Worm (Caenorhabditis elegans) whole organism, young adult: Measurements from ENCODE around the gene ipla-6.
A peak's percentile ranks its signal among the peaks of the same experiment; 100 is the strongest.

Experiments
- C17E4.6 ChIP-seq: fragments of 200-800 bp; sonication (Bioruptor generic); IDR thresholded peaks from 2 replicates; pipeline ENCODE4 v1.3.6; 2022; ENCODE audit warnings: missing genetic modification reagents, missing genetic modification characterization, missing compliant biosample characterization
- F22D6.2 ChIP-seq: sonication (generic microtip); optimal IDR thresholded peaks from 2 replicates; lab custom pipeline; 2016; ENCODE audit warnings: mild to moderate bottlenecking, missing genetic modification characterization, missing compliant biosample characterization
- F55B11.4 ChIP-seq: sonication (generic microtip); optimal IDR thresholded peaks from 2 replicates; lab custom pipeline; 2016; ENCODE audit warnings: missing compliant biosample characterization, missing genetic modification characterization, borderline replicate concordance; ENCODE audit not compliant: insufficient read depth
- Y56A3A.18 ChIP-seq: fragments of 200-800 bp; sonication (Bioruptor generic); IDR thresholded peaks from 2 replicates; pipeline ENCODE4 v1.3.6; 2022; ENCODE audit warnings: missing genetic modification reagents, missing genetic modification characterization, missing compliant biosample characterization
- Y79H2A.3 ChIP-seq: fragments of 200-800 bp; sonication (Bioruptor generic); conservative IDR thresholded peaks from 2 replicates; pipeline ENCODE4 v1.3.6; 2022; ENCODE audit warnings: missing genetic modification reagents, missing genetic modification characterization, missing compliant biosample characterization
- ZK185.1 ChIP-seq: sonication (generic microtip); optimal IDR thresholded peaks from 2 replicates; lab custom pipeline; 2016; ENCODE audit warnings: mild to moderate bottlenecking, missing genetic modification characterization, missing compliant biosample characterization; ENCODE audit not compliant: poor library complexity, severe bottlenecking
- ama-1 ChIP-seq, 3 experiments: fragments of 150-350 bp in 1 of 3; sonication (generic microtip) in 2 of 3; optimal IDR thresholded peaks; 2 replicates each; lab custom pipeline; 2014 to 2018; ENCODE audit warnings: missing biosample characterization in 2 of 3, missing genetic modification characterization in 2 of 3, missing genetic modification reagents in 2 of 3
- aptf-2 ChIP-seq: fragments of 200-800 bp; sonication (Bioruptor generic); conservative IDR thresholded peaks from 2 replicates; pipeline ENCODE4 v1.3.6; 2022; ENCODE audit warnings: missing genetic modification reagents, missing genetic modification characterization, missing compliant biosample characterization
- aptf-3 ChIP-seq: fragments of 200-800 bp; sonication (Bioruptor generic); IDR thresholded peaks from 2 replicates; pipeline ENCODE4 v1.3.6; 2022; ENCODE audit warnings: missing genetic modification characterization, missing compliant biosample characterization
- bed-2 ChIP-seq: fragments of 200-800 bp; sonication (Bioruptor generic); IDR thresholded peaks from 2 replicates; pipeline ENCODE4 v1.3.6; 2022; ENCODE audit warnings: missing genetic modification reagents, missing genetic modification characterization, missing compliant biosample characterization
- ceh-100 ChIP-seq: fragments of 200-800 bp; sonication (Bioruptor generic); IDR thresholded peaks from 2 replicates; pipeline ENCODE4 v1.3.6; 2022; ENCODE audit warnings: missing genetic modification reagents, missing genetic modification characterization, missing compliant biosample characterization
- ceh-79 ChIP-seq: sonication (generic microtip); optimal IDR thresholded peaks from 2 replicates; lab custom pipeline; 2017; ENCODE audit warnings: mild to moderate bottlenecking, missing genetic modification characterization, missing compliant biosample characterization
- die-1 ChIP-seq: sonication (generic microtip); optimal IDR thresholded peaks from 2 replicates; lab custom pipeline; 2016; ENCODE audit warnings: missing genotype, mild to moderate bottlenecking, missing genetic modification characterization, missing compliant biosample characterization
- dpl-1 ChIP-seq: fragments of 150-350 bp; optimal IDR thresholded peaks from 2 replicates; lab custom pipeline; 2014; ENCODE audit warnings: missing biosample characterization, missing genetic modification reagents, missing genetic modification characterization
- efl-1 ChIP-seq: fragments of 150-350 bp; optimal IDR thresholded peaks from 2 replicates; lab custom pipeline; 2014; ENCODE audit warnings: missing biosample characterization, missing genetic modification reagents, missing genetic modification characterization
- egl-18 ChIP-seq: fragments of 200-800 bp; sonication (Bioruptor generic); IDR thresholded peaks from 2 replicates; pipeline ENCODE4 v1.3.6; 2022; ENCODE audit warnings: missing genetic modification reagents, missing genetic modification characterization, missing compliant biosample characterization
- hlh-12 ChIP-seq: sonication (generic microtip); optimal IDR thresholded peaks from 2 replicates; lab custom pipeline; 2016; ENCODE audit warnings: missing genetic modification characterization, missing compliant biosample characterization
- hlh-26 ChIP-seq: fragments of 200-800 bp; sonication (Bioruptor generic); conservative IDR thresholded peaks from 2 replicates; pipeline ENCODE4 v1.3.6; 2022; ENCODE audit warnings: missing genetic modification reagents, missing genetic modification characterization, missing compliant biosample characterization
- hmg-1.2 ChIP-seq: fragments of 200-800 bp; sonication (Bioruptor generic); IDR thresholded peaks from 2 replicates; pipeline ENCODE4 v1.3.6; 2022; ENCODE audit warnings: missing genetic modification reagents, missing genetic modification characterization, missing compliant biosample characterization
- hrde-1 ChIP-seq: sonication (generic microtip); optimal IDR thresholded peaks from 2 replicates; lab custom pipeline; 2016; ENCODE audit warnings: missing genetic modification characterization, mild to moderate bottlenecking, missing compliant biosample characterization, moderate library complexity, missing genotype, missing genetic modification reagents, borderline replicate concordance
- hsf-1 ChIP-seq: fragments of 200-800 bp; sonication (Bioruptor generic); IDR thresholded peaks from 2 replicates; pipeline ENCODE4 v1.3.6; 2022; ENCODE audit warnings: missing genetic modification reagents, missing genetic modification characterization, missing compliant biosample characterization
- let-607 ChIP-seq, 2 experiments: fragments of 200-800 bp in 1 of 2; sonication (Bioruptor generic) in 1 of 2; sonication (generic microtip) in 1 of 2; optimal IDR thresholded peaks; 2 replicates each; lab custom pipeline; 2016 to 2018; ENCODE audit warnings: mild to moderate bottlenecking in 2 of 2, missing compliant biosample characterization in 2 of 2, missing genetic modification characterization in 2 of 2, moderate library complexity in 2 of 2, missing genotype in 1 of 2
- lin-26 ChIP-seq: fragments of 200-800 bp; sonication (Bioruptor generic); IDR thresholded peaks from 2 replicates; pipeline ENCODE4 v1.3.6; 2022; ENCODE audit warnings: missing genetic modification reagents, missing genetic modification characterization, missing compliant biosample characterization
- lin-35 ChIP-seq, 3 experiments: fragments of 150-350 bp in 2 of 3; sonication (generic microtip) in 1 of 3; optimal IDR thresholded peaks; 2 replicates each; lab custom pipeline; 2014 to 2018; ENCODE audit warnings: missing biosample characterization in 3 of 3, missing genetic modification characterization in 3 of 3, missing genetic modification reagents in 3 of 3
- lin-54 ChIP-seq: fragments of 200-800 bp; sonication (Bioruptor generic); optimal IDR thresholded peaks from 2 replicates; lab custom pipeline; 2018; ENCODE audit warnings: mild to moderate bottlenecking, missing genetic modification characterization, missing compliant biosample characterization
- lir-1 ChIP-seq: fragments of 200-800 bp; sonication (Bioruptor generic); conservative IDR thresholded peaks from 2 replicates; pipeline ENCODE4 v1.3.6; 2022; ENCODE audit warnings: missing genetic modification reagents, missing genetic modification characterization, missing compliant biosample characterization
- lsy-27 ChIP-seq: sonication (generic microtip); optimal IDR thresholded peaks from 2 replicates; lab custom pipeline; 2017; ENCODE audit warnings: missing genetic modification characterization, mild to moderate bottlenecking, missing compliant biosample characterization, antibody characterized with exemption, missing genotype, borderline replicate concordance; ENCODE audit not compliant: insufficient read depth
- nhr-27 ChIP-seq: fragments of 200-800 bp; sonication (Bioruptor generic); optimal IDR thresholded peaks from 2 replicates; lab custom pipeline; 2018; ENCODE audit warnings: mild to moderate bottlenecking, missing genetic modification characterization, moderate library complexity, missing compliant biosample characterization
- pbrm-1 ChIP-seq: fragments of 200-800 bp; sonication (Bioruptor generic); IDR thresholded peaks from 2 replicates; pipeline ENCODE4 v1.3.6; 2022; ENCODE audit warnings: missing genetic modification reagents, missing genetic modification characterization, missing compliant biosample characterization
- sea-2 ChIP-seq: fragments of 200-800 bp; sonication (Bioruptor generic); IDR thresholded peaks from 2 replicates; pipeline ENCODE4 v1.3.6; 2022; ENCODE audit warnings: missing genetic modification characterization, missing compliant biosample characterization
- snpc-3.4 ChIP-seq: sonication (generic microtip); optimal IDR thresholded peaks from 2 replicates; lab custom pipeline; 2017; ENCODE audit warnings: missing genetic modification characterization, mild to moderate bottlenecking, missing compliant biosample characterization, antibody characterized with exemption, moderate library complexity, missing genotype, missing genetic modification reagents
- snpc-4 ChIP-seq, 5 experiments: fragments of 150-350 bp in 1 of 5; sonication (generic microtip) in 4 of 5; optimal IDR thresholded peaks; 2 replicates each; lab custom pipeline; 2014 to 2018; ENCODE audit warnings: missing genetic modification characterization in 5 of 5, missing biosample characterization in 3 of 5, antibody characterized with exemption in 2 of 5, mild to moderate bottlenecking in 2 of 5, missing compliant biosample characterization in 2 of 5, missing genotype in 2 of 5, moderate library complexity in 2 of 5, missing genetic modification reagents in 1 of 5
- sptf-2 ChIP-seq: fragments of 200-800 bp; sonication (Bioruptor generic); optimal IDR thresholded peaks from 2 replicates; lab custom pipeline; 2018; ENCODE audit warnings: mild to moderate bottlenecking, missing genetic modification characterization, missing compliant biosample characterization

ipla-6 gene

DNA sequence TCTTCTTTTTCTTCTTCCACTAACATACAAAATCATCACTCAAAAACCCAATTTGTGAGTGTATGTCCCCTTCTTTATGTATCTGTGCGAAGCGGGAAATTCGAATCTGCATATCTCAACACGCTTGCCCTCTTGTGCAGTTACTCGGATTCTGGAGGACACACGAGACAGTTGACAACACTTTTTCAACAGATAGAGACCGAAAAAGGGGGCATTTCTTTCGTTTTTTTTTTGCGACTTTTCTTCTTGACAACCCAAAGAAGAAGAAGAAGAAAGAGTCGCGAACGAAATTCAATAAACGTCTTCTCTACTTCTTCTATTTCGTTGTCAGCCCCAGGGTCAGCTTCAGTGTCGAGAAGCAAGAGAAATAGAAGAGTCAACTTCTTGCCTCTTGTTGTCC lies 28.6 kb downstream of the ipla-6 start:
- 0 out of 2 replicates have a peak, but pooled peaks have one; percentile 4 for TF ChIP-seq hmg-1.2
- TF ChIP-seq sea-2 = no peak

ce11 chrIV:6369489-6369888 lies 32.0 kb downstream of the ipla-6 start:
- TF ChIP-seq F22D6.2 (tag; lab: Kevin White, UChicago) = no peak
- no peak for TF ChIP-seq die-1 (tag; lab: Kevin White, UChicago)
- TF ChIP-seq aptf-2 = no peak
- TF ChIP-seq hrde-1 (tag; lab: Kevin White, UChicago) = no peak
- no peak for TF ChIP-seq C17E4.6 (GFP tag; lab: Robert Waterston, UW)
- TF ChIP-seq Y79H2A.3 (GFP tag; lab: Robert Waterston, UW) = no peak
- TF ChIP-seq ceh-79 (tag; lab: Kevin White, UChicago) = no peak
- no peak for TF ChIP-seq F55B11.4 (tag; lab: Kevin White, UChicago)
- peak; percentile 21 for TF ChIP-seq ZK185.1 (tag; lab: Kevin White, UChicago)
- TF ChIP-seq egl-18 (GFP tag; lab: Robert Waterston, UW) = no peak
- no peak for TF ChIP-seq Y56A3A.18 (GFP tag; lab: Robert Waterston, UW)
- no peak for TF ChIP-seq let-607 (tag; optimal IDR thresholded peaks at IDR 0.05; lab: Kevin White, UChicago)
- TF ChIP-seq lsy-27 (tag; lab: Kevin White, UChicago) = no peak
- no peak for TF ChIP-seq sptf-2 (GFP tag; lab: Kevin White, UChicago)
- TF ChIP-seq efl-1 (GFP tag; lab: Kevin White, UChicago) = peak; percentile 28
- no peak for TF ChIP-seq hlh-26 (GFP tag; lab: Robert Waterston, UW)
- peak in 1 of 3 experiments; percentile 33 for TF ChIP-seq lin-35 (GFP tag; optimal IDR thresholded peaks at IDR 0.05; lab: Kevin White, UChicago)
- no peak for TF ChIP-seq lir-1
- TF ChIP-seq hlh-12 (tag; lab: Kevin White, UChicago) = no peak
- TF ChIP-seq snpc-4 (GFP tag; optimal IDR thresholded peaks at IDR 0.05; lab: Kevin White, UChicago) = no peak
- peak in 1 of 4 experiments; percentile 29 for TF ChIP-seq snpc-4 (tag; optimal IDR thresholded peaks at IDR 0.05; lab: Kevin White, UChicago)
- no peak for TF ChIP-seq nhr-27 (tag; lab: Kevin White, UChicago)
- no peak for TF ChIP-seq aptf-3 (GFP tag; lab: Robert Waterston, UW)
- peak; percentile 64 for TF ChIP-seq lin-54 (GFP tag; lab: Kevin White, UChicago)
- no peak for TF ChIP-seq ceh-100 (GFP tag; lab: Robert Waterston, UW)

DNA sequence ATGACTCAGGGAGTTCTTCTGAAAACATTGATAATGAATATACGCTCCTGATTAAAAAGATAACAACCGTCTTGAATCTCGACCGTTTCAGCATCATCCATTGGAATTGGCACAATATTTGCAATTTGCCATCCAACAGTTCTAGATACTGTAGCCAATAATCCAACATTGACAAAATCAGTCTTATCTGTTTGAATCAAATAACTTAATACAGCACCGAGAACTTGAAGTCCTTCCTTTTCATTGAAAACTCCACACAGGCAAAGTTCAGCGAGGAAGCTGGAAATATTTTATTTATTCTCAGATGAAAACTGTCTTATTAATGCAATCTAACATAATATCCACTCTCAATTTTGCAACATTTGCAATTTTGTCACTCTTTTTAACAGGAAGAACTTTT lies 34.8 kb downstream of the ipla-6 start:
- TF ChIP-seq dpl-1 (no peak), lin-26 (0 out of 2 replicates have a peak, but pooled peaks have one; percentile 11)
- TF ChIP-seq, all 124 proteins: peak for 1

ce11 chrIV:6372993-6373392 lies 35.5 kb downstream of the ipla-6 start, which contains the start of gene smg-3:
TSS of gene smg-3 (minus strand) at chrIV:6373093.
- TF ChIP-seq snpc-4 (GFP tag; optimal IDR thresholded peaks at IDR 0.05; lab: Kevin White, UChicago) = no peak
- peak in 1 of 4 experiments; percentile 65 for TF ChIP-seq snpc-4 (tag; optimal IDR thresholded peaks at IDR 0.05; lab: Kevin White, UChicago)
- TF ChIP-seq snpc-3.4 (tag; lab: Kevin White, UChicago) = peak; percentile 15
- TF ChIP-seq hlh-26 (GFP tag; lab: Robert Waterston, UW) = no peak
- no peak for TF ChIP-seq ama-1 (optimal IDR thresholded peaks at IDR 0.05; lab: Kevin White, UChicago)
- TF ChIP-seq ama-1 (GFP tag; optimal IDR thresholded peaks at IDR 0.05; lab: Kevin White, UChicago) = peak in 1 of 2 experiments; percentile 48
- TF ChIP-seq pbrm-1 (GFP tag; lab: Robert Waterston, UW) = peak; percentile 31; the same call in 1 of the 2 replicates
- TF ChIP-seq hsf-1 (GFP tag; lab: Robert Waterston, UW) = 0 out of 2 replicates have a peak, but pooled peaks have one; percentile 6
- TF ChIP-seq aptf-2 = no peak
- TF ChIP-seq bed-2 = no peak
